Fruit fly (Drosophila melanogaster) ovary, adult (tissue): Measurements from ENCODE around the gene CG13813.
A peak's percentile ranks its signal among the peaks of the same experiment; 100 is the strongest.

Experiments
- CG17801 ChIP-seq: fragments of 200-800 bp; optimal IDR thresholded peaks from 2 replicates; lab custom pipeline; 2019; ENCODE audit warnings: missing biosample characterization, mild to moderate bottlenecking, missing genetic modification characterization, moderate library complexity; ENCODE audit not compliant: partially characterized antibody

CG13813 gene

DNA sequence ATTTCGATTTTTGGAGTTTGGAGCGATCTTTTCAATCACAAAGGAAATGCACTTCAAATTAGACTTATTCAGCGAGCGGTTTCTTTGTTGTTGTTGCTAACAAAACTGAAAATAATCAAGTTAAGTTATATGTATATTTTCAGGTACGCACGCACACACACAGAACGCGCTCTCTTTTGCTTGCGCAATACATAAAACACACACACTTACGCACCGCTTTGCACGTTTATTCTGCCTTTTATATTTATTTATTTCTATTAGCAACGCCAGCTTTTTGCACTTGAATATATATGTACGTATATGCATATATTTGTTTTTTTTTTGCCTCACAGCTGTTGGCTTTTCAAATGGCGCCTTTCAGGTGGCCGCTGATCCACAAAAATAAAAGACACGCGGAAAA lies 33.8 kb upstream of the CG13813 start:
- no peak for TF ChIP-seq CG17801 (GFP tag; lab: Kevin White, UChicago)

DNA sequence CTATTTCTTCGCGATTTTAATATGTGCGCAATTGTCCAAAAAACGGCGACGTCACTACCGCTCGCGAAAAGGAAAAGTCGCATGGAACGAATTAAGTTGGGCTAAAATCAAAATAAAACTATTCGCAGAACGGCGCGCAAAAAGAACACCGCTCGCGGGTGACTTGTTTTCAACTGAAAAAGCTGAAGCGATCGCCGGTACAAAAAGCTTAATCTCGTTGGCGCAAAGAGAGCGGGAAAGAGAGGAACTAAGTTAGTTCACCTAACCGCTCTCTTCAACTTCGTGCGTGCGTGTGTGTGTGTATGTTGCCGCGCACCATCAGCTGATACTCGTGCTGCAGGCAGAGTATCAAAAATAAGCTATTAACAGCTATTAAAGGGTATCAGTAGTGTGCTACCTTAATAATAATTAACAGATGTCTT lies 33.3 kb upstream of the CG13813 start, which contains the start of gene CG42674:
CG42674 (minus strand) TSS at position 180 of the 422 bp plus-strand sequence.
- TF ChIP-seq CG17801 (GFP tag; lab: Kevin White, UChicago) = peak; percentile 69

DNA sequence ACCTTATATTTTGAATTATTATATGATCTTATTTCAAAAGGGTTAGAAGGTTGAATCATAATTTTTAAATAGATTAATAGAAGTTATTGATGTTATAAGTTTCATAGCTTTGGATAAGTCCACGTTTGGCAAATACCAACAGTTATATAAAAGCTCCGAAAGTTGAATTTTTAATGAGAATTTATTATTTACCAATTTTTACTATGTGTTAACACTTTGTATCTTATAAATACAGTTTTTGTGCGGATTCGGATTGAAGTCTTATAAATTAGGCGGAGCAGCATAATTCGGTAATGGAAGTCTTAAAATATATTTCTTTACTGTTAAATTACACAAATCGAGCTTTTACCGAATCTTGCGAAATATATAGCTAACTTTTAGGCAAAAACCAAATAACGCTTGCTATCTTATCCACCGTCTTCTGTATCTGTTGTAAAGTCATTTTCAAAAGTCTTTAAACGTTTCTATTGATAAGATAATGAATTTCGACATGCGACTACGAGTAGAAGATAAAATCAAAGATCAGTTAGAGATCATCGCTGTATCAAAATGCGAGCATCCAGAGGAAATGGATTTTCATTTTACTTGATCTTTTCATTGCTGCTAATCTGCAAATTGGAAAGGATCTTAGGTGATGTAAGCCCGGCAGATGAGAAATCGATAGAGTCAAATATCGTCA lies 31.8 kb upstream of the CG13813 start, which contains the start of gene CG42833:
CG42833 (plus strand) TSS at position 525 of the 679 bp plus-strand sequence.
- no peak for TF ChIP-seq CG17801 (GFP tag; lab: Kevin White, UChicago)

DNA sequence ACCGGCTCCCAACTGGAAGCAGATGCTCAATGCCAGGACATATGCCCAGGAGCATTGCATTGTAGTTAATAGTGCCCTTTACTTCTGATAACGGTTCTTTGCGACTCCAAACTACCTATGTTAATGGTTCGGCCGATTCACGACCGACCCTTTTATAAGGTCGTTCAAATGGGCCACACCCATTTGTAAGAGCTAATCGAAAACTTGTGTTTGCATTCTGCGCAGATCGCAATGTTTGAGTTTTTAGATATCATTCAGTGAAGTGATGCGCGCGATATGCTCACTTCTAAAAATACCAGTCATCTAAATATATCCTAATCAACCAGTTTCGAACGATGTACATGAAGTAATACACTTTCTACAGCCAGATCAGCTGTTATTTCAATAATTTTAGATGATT lies 29.9 kb upstream of the CG13813 start, which contains the start of gene obst-F:
obst-F (minus strand) TSS at position 101 of the 400 bp plus-strand sequence.
- no peak for TF ChIP-seq CG17801 (GFP tag; lab: Kevin White, UChicago)

DNA sequence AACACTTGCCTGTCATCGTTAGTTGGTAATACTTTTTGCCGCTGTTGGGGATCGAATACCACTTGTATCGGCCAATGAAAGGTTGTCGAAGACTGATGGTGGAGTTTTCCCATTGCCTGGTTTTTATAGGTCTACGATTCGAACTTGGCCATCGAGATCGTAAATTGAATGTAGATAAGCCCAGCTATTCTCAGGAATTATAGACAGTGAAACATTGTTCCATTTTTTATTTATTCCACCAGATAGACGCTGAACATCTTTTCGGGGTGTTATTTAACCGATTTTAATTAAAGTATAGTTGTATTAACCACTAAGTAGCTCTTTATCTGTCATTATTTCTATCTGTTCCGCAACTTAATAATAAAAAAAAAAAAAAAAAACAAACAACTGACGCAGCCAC lies 27.9 kb upstream of the CG13813 start, which contains the start of gene CG7298:
CG7298 (minus strand) TSS at position 101 of the 400 bp plus-strand sequence.
- no peak for TF ChIP-seq CG17801 (GFP tag; lab: Kevin White, UChicago)

DNA sequence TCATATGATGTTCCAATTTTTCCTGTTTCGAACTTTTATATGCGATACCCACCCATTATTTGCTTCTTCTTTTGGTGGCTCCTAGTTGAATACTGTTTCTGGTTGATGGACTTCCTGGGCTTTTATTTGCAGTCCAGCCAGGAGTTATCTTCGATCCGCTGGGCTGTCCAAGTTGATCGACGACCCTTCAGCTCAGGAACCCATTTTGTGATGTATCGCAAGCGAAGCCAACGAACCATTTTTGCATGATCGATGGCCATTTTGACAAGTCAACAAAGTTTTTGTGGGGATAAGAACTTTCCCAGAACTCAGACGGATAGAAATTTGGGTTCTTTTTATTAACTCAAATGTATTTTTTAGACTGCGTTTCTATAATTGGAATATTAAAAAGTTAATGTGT lies 25.5 kb upstream of the CG13813 start, which contains the start of gene CG7290:
CG7290 (minus strand) TSS at position 101 of the 400 bp plus-strand sequence.
- no peak for TF ChIP-seq CG17801 (GFP tag; lab: Kevin White, UChicago)

DNA sequence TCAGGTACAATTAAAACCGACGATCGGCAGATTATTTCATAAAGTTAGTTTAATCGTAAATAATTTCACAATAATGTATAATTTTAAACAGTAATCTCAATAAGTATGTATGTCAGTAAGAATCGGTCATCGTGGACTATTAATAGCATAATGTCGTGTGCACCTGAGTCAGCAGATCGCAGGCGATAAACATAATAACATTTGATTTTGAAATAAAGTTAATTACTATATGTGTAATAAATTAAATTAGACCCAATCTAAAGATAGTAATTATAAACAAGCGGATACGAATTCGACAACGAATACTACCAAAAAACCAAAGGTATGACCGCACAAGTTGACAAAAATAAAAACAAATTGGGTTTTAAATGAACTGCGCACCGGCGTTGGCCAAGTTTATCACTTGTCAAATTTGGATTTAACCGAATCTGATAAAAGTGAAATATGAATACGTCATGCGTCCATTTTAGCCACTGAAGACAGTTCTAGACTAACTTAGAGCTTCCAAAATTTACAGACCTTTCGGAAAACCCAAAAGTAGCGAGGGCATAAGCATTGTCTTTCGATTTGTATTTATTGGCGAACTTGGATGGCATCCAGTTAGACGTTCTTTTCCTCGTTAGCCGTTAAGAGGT lies 24.4 kb upstream of the CG13813 start, which contains the start of gene CG6996:
CG6996 (plus strand) TSS at position 585 of the 635 bp plus-strand sequence.
- no peak for TF ChIP-seq CG17801 (GFP tag; lab: Kevin White, UChicago)

DNA sequence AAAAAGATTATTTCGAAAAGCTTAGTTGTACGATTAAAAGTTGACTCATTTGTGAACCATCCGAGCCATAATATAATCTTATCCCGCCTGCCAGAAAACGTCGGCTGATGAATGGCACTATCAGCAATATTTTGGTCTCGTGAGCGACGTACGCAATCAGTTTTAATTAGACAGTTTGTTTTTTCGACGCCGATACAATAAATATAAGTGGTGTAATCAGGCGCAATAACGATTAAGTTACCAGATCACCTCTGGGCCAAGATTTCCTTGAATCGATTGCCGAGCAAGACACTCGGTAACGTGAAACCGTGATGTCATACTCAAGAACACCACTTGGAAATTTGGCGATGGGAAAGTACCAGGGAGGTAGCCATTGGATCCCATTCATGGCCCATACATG lies 22.4 kb upstream of the CG13813 start:
- no peak for TF ChIP-seq CG17801 (GFP tag; lab: Kevin White, UChicago)

DNA sequence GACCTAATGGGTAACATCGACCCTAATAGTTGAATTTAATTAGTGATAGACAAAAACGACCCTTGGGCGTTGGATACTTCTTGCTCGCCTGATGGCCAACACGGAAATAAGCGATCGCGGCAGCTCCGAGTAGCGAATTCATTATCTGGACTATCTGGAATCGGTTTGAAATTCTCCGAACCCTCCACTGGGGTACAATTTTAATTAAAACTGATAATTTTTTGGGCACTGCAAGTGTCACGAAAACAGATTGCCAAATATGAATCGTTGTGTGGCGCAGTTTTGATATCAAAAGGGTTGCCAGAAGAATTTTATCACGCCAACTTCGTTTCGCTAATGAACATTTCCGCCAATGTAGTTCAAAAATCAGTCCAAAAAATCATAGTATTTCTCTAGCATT lies 21.6 kb upstream of the CG13813 start:
- TF ChIP-seq CG17801 (GFP tag; lab: Kevin White, UChicago) = no peak

DNA sequence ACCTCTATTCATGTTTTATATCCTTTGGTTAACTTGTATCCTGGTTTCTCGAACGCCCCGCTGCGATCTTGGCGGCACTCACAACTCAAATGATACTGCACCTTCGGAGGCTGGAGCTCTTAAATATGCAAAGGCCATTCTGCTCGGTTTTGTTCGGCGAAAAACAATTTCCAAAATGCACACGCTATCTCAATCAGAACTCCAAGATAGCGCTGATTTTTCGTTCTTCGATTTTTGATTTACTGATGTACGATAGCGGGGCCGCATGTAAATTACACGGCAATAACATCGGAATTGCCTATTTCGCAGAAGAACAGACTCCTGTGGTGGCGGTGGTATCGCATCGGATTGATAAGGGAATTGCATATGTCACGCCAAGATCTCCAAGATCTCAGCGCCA lies 19.4 kb upstream of the CG13813 start, which contains the start of gene CG7017:
CG7017 (minus strand) TSS at position 101 of the 400 bp plus-strand sequence.
- TF ChIP-seq CG17801 (GFP tag; lab: Kevin White, UChicago) = no peak

DNA sequence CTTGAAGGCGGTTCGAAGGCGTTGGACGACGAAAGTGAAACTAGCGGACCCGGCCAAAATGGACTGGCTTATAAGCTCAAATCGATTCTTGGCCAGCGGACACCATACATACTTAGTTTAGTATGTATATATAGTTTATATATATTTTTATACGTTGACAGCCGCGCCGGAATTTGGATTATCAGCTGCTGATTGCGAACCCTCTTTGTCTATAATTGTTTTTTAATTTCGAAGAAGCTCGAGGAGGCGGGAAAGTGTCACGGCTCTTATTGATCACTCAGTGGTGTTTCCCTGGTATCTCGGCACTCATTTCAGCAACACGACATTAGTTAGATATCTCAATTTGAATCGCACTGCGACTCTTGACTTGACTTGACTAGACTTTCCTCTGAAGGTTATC lies 11.1 kb upstream of the CG13813 start, which contains the start of gene CG6933:
CG6933 (minus strand) TSS at position 47 of the 400 bp plus-strand sequence.
- TF ChIP-seq CG17801 (GFP tag; lab: Kevin White, UChicago) = no peak

DNA sequence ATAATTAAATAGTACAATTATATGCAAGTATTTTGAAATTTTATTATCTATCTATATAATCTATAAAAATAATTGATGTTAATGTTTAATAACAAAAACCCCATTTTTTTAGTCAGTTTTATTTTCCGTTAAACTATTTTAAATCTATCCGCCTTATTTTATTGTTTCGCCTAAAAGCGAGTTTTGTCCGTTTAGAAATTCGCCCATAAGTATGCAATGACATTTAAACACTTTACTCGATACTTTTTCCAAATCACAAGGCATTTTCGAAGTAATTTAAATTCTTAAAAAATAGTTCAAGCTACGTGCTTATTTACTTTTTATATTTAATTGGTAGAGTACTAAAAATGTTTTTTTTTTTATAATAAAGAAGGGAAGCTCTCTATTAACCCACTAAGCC lies 10.6 kb upstream of the CG13813 start:
- TF ChIP-seq CG17801 (GFP tag; lab: Kevin White, UChicago) = no peak

DNA sequence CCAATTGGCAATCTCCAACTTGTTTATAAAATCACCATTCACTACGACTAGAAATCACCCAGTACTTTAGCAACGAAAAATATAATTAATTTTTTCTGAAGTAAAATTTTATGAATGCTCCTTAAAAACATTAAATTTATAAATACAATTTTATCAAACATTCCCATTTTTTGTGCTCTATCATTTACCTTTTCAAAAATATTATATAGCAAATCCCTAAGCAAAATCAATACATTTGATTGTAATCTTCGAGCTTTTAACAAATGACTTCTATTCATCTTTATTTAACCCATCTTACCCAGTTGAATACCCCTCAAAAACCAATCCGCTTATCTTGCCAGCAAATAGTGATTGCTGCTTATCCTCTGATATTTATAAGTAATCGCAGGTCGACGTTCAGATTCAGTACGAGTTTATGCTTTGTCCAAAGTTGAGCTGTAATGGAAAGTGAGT lies 10.0 kb upstream of the CG13813 start, which contains the start of gene CG17145:
CG17145 (plus strand) TSS at position 403 of the 453 bp plus-strand sequence.
- no peak for TF ChIP-seq CG17801 (GFP tag; lab: Kevin White, UChicago)

DNA sequence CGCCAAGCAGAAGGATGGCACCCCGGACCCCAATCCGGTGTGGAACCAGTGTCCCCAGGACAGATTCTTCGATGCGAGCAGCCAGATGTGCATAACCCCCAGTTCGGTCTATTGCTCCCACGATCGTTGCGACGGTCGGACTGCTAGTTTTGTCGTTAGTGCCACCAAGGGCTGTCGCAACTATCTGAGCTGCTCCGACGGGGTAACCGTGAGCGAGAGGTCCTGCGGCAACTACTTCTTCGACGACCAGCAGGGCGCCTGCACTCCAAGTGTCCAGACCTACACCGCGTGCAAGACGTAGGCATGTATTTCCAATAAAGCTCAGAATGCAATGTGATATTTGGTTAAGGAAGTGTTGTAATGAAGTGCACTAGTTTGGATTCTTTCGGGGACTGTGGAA lies 8.9 kb upstream of the CG13813 start:
- no peak for TF ChIP-seq CG17801 (GFP tag; lab: Kevin White, UChicago)

DNA sequence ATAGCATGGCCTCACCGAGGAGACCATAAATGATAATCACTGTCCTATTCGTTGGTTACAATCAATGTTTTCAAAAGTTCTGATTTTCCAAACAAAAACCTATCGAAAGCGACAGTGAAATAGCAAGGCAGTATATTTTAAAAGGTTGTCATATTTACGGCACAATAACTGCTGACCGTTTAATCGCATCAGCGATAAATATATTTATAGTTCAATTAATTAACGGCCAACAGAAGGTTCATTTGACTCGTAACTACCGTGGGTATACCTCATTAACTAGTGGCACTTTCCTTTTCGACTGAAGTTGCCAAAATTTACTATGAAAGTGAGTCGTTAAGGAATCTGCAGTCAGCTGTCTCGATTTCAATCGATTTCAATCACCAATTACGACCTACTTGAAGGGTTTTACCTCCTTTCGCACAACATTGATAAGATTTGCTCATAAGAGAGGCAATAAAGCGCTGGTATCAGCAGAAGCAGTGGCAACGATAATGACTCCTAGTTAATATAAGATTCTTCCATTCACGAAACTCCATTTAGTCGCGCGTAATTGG lies 8.0 kb upstream of the CG13813 start, which contains the start of gene CG17147:
CG17147 (plus strand) TSS at position 535 of the 554 bp plus-strand sequence.
- TF ChIP-seq CG17801 (GFP tag; lab: Kevin White, UChicago) = no peak
